Worm (Caenorhabditis elegans) whole organism, young adult: ENCODE data around the gene nid-1.

Source experiments
- dpl-1 ChIP-seq: fragments of 150-350 bp; optimal IDR thresholded peaks from 2 replicates; lab custom pipeline; 2014; ENCODE audit warnings: missing biosample characterization, missing genetic modification reagents, missing genetic modification characterization
- hrde-1 ChIP-seq: sonication (generic microtip); optimal IDR thresholded peaks from 2 replicates; lab custom pipeline; 2016; ENCODE audit warnings: missing genetic modification characterization, mild to moderate bottlenecking, missing compliant biosample characterization, moderate library complexity, missing genotype, missing genetic modification reagents, borderline replicate concordance
- lin-35 ChIP-seq, 3 experiments: fragments of 150-350 bp in 2 of 3; sonication (generic microtip) in 1 of 3; optimal IDR thresholded peaks; 2 replicates each; lab custom pipeline; 2014 to 2018; ENCODE audit warnings: missing biosample characterization in 3 of 3, missing genetic modification characterization in 3 of 3, missing genetic modification reagents in 3 of 3
- nhr-120 ChIP-seq: fragments of 200-800 bp; sonication (Bioruptor generic); IDR thresholded peaks from 2 replicates; pipeline ENCODE4 v1.3.6; 2022; ENCODE audit warnings: missing genetic modification characterization, missing compliant biosample characterization
- pha-4 ChIP-seq: fragments of 150-350 bp; sonication (generic microtip); optimal IDR thresholded peaks from 2 replicates; lab custom pipeline; 2014; ENCODE audit warnings: missing biosample characterization, missing genetic modification reagents, missing genetic modification characterization
- unc-62 ChIP-seq: fragments of 150-350 bp; optimal IDR thresholded peaks from 2 replicates; lab custom pipeline; 2014; ENCODE audit warnings: missing biosample characterization, missing genetic modification reagents, missing genetic modification characterization

- TF ChIP-seq lin-35 (GFP tag; optimal IDR thresholded peaks at IDR 0.05; lab: Kevin White, UChicago) (no peak), unc-62 (GFP tag; lab: Kevin White, UChicago) (no peak), dpl-1 (GFP tag; lab: Kevin White, UChicago) (no peak), nhr-120 (GFP tag; lab: Robert Waterston, UW) (no peak), pha-4 (tag; lab: Kevin White, UChicago) (no peak), hrde-1 (tag; lab: Kevin White, UChicago) (no peak)
These were observed 13.1 kb upstream of the nid-1 start for ce11 chrV:12896850-12897249.
